Fruit fly (Drosophila melanogaster): ENCODE measurements around the gene CG12983.

CG12983 gene

DNA sequence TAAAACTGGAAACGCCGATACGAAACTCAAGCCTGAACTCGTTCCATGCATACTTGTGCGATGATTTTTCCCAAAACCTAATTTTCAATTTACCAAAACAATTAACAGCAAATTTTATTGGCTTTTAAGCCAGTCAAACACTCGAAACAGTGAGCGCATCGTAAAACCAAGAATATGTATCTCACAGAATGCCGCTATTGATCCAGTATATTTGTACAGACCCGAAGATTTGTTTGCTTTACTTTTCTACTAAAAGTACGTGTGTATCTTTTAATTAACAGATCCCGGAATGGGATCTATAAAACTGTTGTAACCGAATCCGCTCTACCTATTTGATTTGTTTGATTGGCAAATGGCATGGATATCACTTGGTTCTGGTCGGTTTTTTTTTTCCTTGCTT lies 12.4 kb downstream of the CG12983 start (continued):
- TF ChIP-seq CG8290 (GFP tag; optimal IDR thresholded peaks at IDR 0.05) (no peak), CG8290 (tag; optimal IDR thresholded peaks at IDR 0.05) (peak in 1 of 2 experiments; percentile 12), unc-4 (GFP tag; IDR thresholded peaks at IDR 0.05; ENCODE audit: partially characterized antibody) (no peak), CG4328 (GFP tag; optimal IDR thresholded peaks at IDR 0.05) (peak; percentile 1), CG42726 (GFP tag; IDR thresholded peaks at IDR 0.05; ENCODE audit: partially characterized antibody) (no peak), CG6765 (GFP tag; optimal IDR thresholded peaks at IDR 0.05) (no peak), CG17186 (GFP tag; optimal IDR thresholded peaks at IDR 0.05) (no peak), CG2129 (GFP tag; IDR thresholded peaks at IDR 0.05; ENCODE audit: partially characterized antibody) (no peak), CG7745 (tag; optimal IDR thresholded peaks at IDR 0.05) (no peak), CG2202 (tag; optimal IDR thresholded peaks at IDR 0.05) (peak; percentile 46), tx (GFP tag; optimal IDR thresholded peaks at IDR 0.05) (no peak), slou (GFP tag; optimal IDR thresholded peaks at IDR 0.05) (no peak), NfI (GFP tag; optimal IDR thresholded peaks at IDR 0.05) (no peak), ATbp (GFP tag; optimal IDR thresholded peaks at IDR 0.05) (peak; percentile 53), Lpt (GFP tag; optimal IDR thresholded peaks at IDR 0.05) (no peak), da (GFP tag; optimal IDR thresholded peaks at IDR 0.05) (no peak), tin (GFP tag; optimal IDR thresholded peaks at IDR 0.05) (no peak), CG12659 (GFP tag; optimal IDR thresholded peaks at IDR 0.05) (no peak), oc (tag; optimal IDR thresholded peaks at IDR 0.05) (no peak), CG13894 (tag; optimal IDR thresholded peaks at IDR 0.05) (no peak), otp (GFP tag; IDR thresholded peaks at IDR 0.05) (peak; percentile 64; the same call in 1 of the 3 replicates), CG11695 (GFP tag; IDR thresholded peaks at IDR 0.05) (0 out of 3 replicates have a peak, but pooled peaks have one; percentile 28), Blimp-1 (GFP tag; optimal IDR thresholded peaks at IDR 0.05) (peak; percentile 41), CG31441 (GFP tag; IDR thresholded peaks at IDR 0.05) (peak; percentile 7; the same call in 1 of the 2 replicates), Vsx1 (GFP tag; optimal IDR thresholded peaks at IDR 0.05) (no peak), Bdp1 (GFP tag; optimal IDR thresholded peaks at IDR 0.05) (no peak), CG10431 (GFP tag; optimal IDR thresholded peaks at IDR 0.05) (peak; percentile 36), Gsc (GFP tag; IDR thresholded peaks at IDR 0.05) (no peak), lola (GFP tag; optimal IDR thresholded peaks at IDR 0.05) (no peak), CG8281 (tag; optimal IDR thresholded peaks at IDR 0.05) (no peak), sens-2 (GFP tag; IDR thresholded peaks at IDR 0.05) (no peak), CG17359 (tag; optimal IDR thresholded peaks at IDR 0.05) (no peak), CG9876 (GFP tag; optimal IDR thresholded peaks at IDR 0.05) (no peak), shn (GFP tag; optimal IDR thresholded peaks at IDR 0.05) (no peak), CG4854 (GFP tag; optimal IDR thresholded peaks at IDR 0.05) (no peak), fu2 (GFP tag; optimal IDR thresholded peaks at IDR 0.05) (no peak), Hr3 (GFP tag; optimal IDR thresholded peaks at IDR 0.05) (no peak), CG8478 (optimal IDR thresholded peaks at IDR 0.05) (no peak), CG11398 (GFP tag; optimal IDR thresholded peaks at IDR 0.05) (peak; percentile 6), CG13123 (GFP tag; optimal IDR thresholded peaks at IDR 0.05) (no peak), ERR (GFP tag; optimal IDR thresholded peaks at IDR 0.05) (no peak), CG10147 (GFP tag; optimal IDR thresholded peaks at IDR 0.05) (no peak), CG12744 (GFP tag; optimal IDR thresholded peaks at IDR 0.05) (no peak), wek (GFP tag; optimal IDR thresholded peaks at IDR 0.05) (peak; percentile 56), MTF-1 (GFP tag; optimal IDR thresholded peaks at IDR 0.05; ENCODE audit: borderline replicate concordance) (peak; percentile 58), H2.0 (GFP tag; IDR thresholded peaks at IDR 0.05) (no peak), ara (GFP tag; IDR thresholded peaks at IDR 0.05) (no peak), Sox100B (GFP tag; optimal IDR thresholded peaks at IDR 0.05) (peak; percentile 32), cg (GFP tag; optimal IDR thresholded peaks at IDR 0.05) (no peak), aop (GFP tag; IDR thresholded peaks at IDR 0.05) (no peak), CG5245 (GFP tag; optimal IDR thresholded peaks at IDR 0.05) (no peak), CG7357 (GFP tag; IDR thresholded peaks at IDR 0.05) (no peak)
